Fruit fly (Drosophila melanogaster) Kc167 (cell line): ENCODE data around the gene CG8202.

Source experiments
- Myc ChIP-seq: fragments of >200 bp; optimal IDR thresholded peaks from 2 replicates; lab custom pipeline; 2017; ENCODE audit warnings: missing external identifiers
- Sin3A ChIP-seq: fragments of >200 bp; optimal IDR thresholded peaks from 2 replicates; lab custom pipeline; 2018; ENCODE audit warnings: missing external identifiers
- h ChIP-seq: fragments of >200 bp; optimal IDR thresholded peaks from 3 replicates; lab custom pipeline; 2018; ENCODE audit warnings: missing external identifiers
- insv ChIP-seq: fragments of >200 bp; optimal IDR thresholded peaks from 3 replicates; lab custom pipeline; 2018; ENCODE audit warnings: missing external identifiers
- psq ChIP-seq: fragments of >200 bp; optimal IDR thresholded peaks from 2 replicates; lab custom pipeline; 2017; ENCODE audit warnings: missing external identifiers
- ttk ChIP-seq: sonication (Bioruptor generic); optimal IDR thresholded peaks from 2 replicates; lab custom pipeline; 2017; ENCODE audit warnings: missing external identifiers

- TF ChIP-seq ttk (lab: Kevin White, UChicago): no peak
- TF ChIP-seq h (lab: Kevin White, UChicago): no peak
- no peak for TF ChIP-seq psq (lab: Kevin White, UChicago)
- TF ChIP-seq Sin3A: no peak
- TF ChIP-seq insv (lab: Kevin White, UChicago): no peak
- TF ChIP-seq Myc (lab: Kevin White, UChicago): no peak
Measured at dm6 chr3R:8747134-8747870, 15.4 kb downstream of the CG8202 start, which contains the start of the genes CG9801 and Nasp.
